Fruit fly (Drosophila melanogaster) whole organism, embryonic: ENCODE data around the gene CG34283.
A peak's percentile ranks its signal among the peaks of the same experiment; 100 is the strongest.

Experiments used
- Antp ChIP-seq: fragments of 200-800 bp; sonication (Bioruptor generic); optimal IDR thresholded peaks from 3 replicates; lab custom pipeline; 2016; ENCODE audit warnings: missing biosample characterization, missing genetic modification characterization
- Awh ChIP-seq: fragments of 200-800 bp; sonication (Bioruptor generic); IDR thresholded peaks from 2 replicates; pipeline ENCODE4, ENCODE4 v1.3.6; 2022; ENCODE audit warnings: missing biosample characterization, missing genetic modification characterization
- B-H1 ChIP-seq: fragments of 200-800 bp; sonication (Bioruptor generic); IDR thresholded peaks from 3 replicates; pipeline ENCODE4 v1.3.6; 2022; ENCODE audit warnings: missing biosample characterization, missing genetic modification characterization
- CG10321 ChIP-seq: fragments of 200-800 bp; sonication (Bioruptor generic); IDR thresholded peaks from 2 replicates; pipeline ENCODE4 v1.3.6; 2022; ENCODE audit warnings: missing biosample characterization, missing genetic modification characterization
- CG12769 ChIP-seq: fragments of 200-800 bp; sonication (Bioruptor generic); optimal IDR thresholded peaks from 2 replicates; lab custom pipeline; 2019; ENCODE audit warnings: missing biosample characterization, mild to moderate bottlenecking, missing genetic modification characterization, moderate library complexity
- CG13123 ChIP-seq: fragments of 200-800 bp; sonication (Bioruptor generic); optimal IDR thresholded peaks from 2 replicates; lab custom pipeline; 2016; ENCODE audit warnings: missing biosample characterization, missing genetic modification characterization
- CG15514 ChIP-seq: fragments of 200-800 bp; sonication (Bioruptor generic); optimal IDR thresholded peaks from 3 replicates; lab custom pipeline; 2017; ENCODE audit warnings: missing biosample characterization, missing genetic modification characterization, mild to moderate bottlenecking, moderate library complexity, missing genetic modification reagents
- CG1603 ChIP-seq: fragments of 200-800 bp; sonication (Bioruptor generic); optimal IDR thresholded peaks from 2 replicates; lab custom pipeline; 2019; ENCODE audit warnings: missing biosample characterization, mild to moderate bottlenecking, missing genetic modification characterization, moderate library complexity
- CG1647 ChIP-seq: fragments of 200-800 bp; sonication (Bioruptor generic); optimal IDR thresholded peaks from 3 replicates; lab custom pipeline; 2016; ENCODE audit warnings: missing biosample characterization, missing genetic modification characterization
- CG17359 ChIP-seq: fragments of 200-800 bp; sonication (Bioruptor generic); optimal IDR thresholded peaks from 3 replicates; lab custom pipeline; 2018; ENCODE audit warnings: missing biosample characterization, mild to moderate bottlenecking, missing genetic modification characterization, moderate library complexity
- CG17361 ChIP-seq: fragments of 200-800 bp; sonication (Bioruptor generic); IDR thresholded peaks from 3 replicates; pipeline ENCODE4 v1.3.6; 2022; ENCODE audit warnings: missing biosample characterization, missing genetic modification characterization
- CG18619 ChIP-seq: fragments of 200-800 bp; sonication (Bioruptor generic); optimal IDR thresholded peaks from 3 replicates; lab custom pipeline; 2017; ENCODE audit warnings: missing biosample characterization, mild to moderate bottlenecking, missing genetic modification characterization
- CG42726 ChIP-seq: fragments of 200-800 bp; sonication (Bioruptor generic); IDR thresholded peaks from 2 replicates; pipeline ENCODE4 v1.3.6; 2022; ENCODE audit warnings: missing biosample characterization, missing genetic modification characterization; ENCODE audit not compliant: partially characterized antibody
- CG4360 ChIP-seq: fragments of 200-800 bp; sonication (Bioruptor generic); IDR thresholded peaks from 2 replicates; pipeline ENCODE4 v1.3.6; 2022; ENCODE audit warnings: missing biosample characterization, missing genetic modification characterization
- CG4424 ChIP-seq: fragments of 200-800 bp; sonication (Bioruptor generic); optimal IDR thresholded peaks from 3 replicates; lab custom pipeline; 2016; ENCODE audit warnings: missing biosample characterization, missing genetic modification characterization
- CG6765 ChIP-seq: fragments of 200-800 bp; sonication (Bioruptor generic); optimal IDR thresholded peaks from 3 replicates; lab custom pipeline; 2017; ENCODE audit warnings: missing biosample characterization, mild to moderate bottlenecking, missing genetic modification characterization
- CG7271 ChIP-seq: fragments of 200-800 bp; sonication (Bioruptor generic); optimal IDR thresholded peaks from 2 replicates; lab custom pipeline; 2018; ENCODE audit warnings: missing biosample characterization, mild to moderate bottlenecking, missing genetic modification characterization, moderate library complexity
- CG7928 ChIP-seq: fragments of 200-800 bp; sonication (Bioruptor generic); optimal IDR thresholded peaks from 2 replicates; lab custom pipeline; 2017; ENCODE audit warnings: missing biosample characterization, mild to moderate bottlenecking, missing genetic modification characterization
- CG8281 ChIP-seq: fragments of 200-800 bp; sonication (Bioruptor generic); optimal IDR thresholded peaks from 2 replicates; lab custom pipeline; 2018; ENCODE audit warnings: missing biosample characterization, mild to moderate bottlenecking, missing genetic modification characterization, moderate library complexity
- CG8359 ChIP-seq: fragments of 200-800 bp; sonication (Bioruptor generic); optimal IDR thresholded peaks from 2 replicates; lab custom pipeline; 2017; ENCODE audit warnings: missing biosample characterization, mild to moderate bottlenecking, missing genetic modification characterization, borderline replicate concordance
- CG8388 ChIP-seq: fragments of 200-800 bp; sonication (Bioruptor generic); optimal IDR thresholded peaks from 2 replicates; lab custom pipeline; 2019; ENCODE audit warnings: missing biosample characterization, mild to moderate bottlenecking, missing genetic modification characterization, moderate library complexity
- CG8765 ChIP-seq: fragments of 200-800 bp; sonication (Bioruptor generic); IDR thresholded peaks from 2 replicates; pipeline ENCODE4 v1.3.6; 2022; ENCODE audit warnings: missing biosample characterization, missing genetic modification characterization
- Gsc ChIP-seq: fragments of 200-800 bp; sonication (Bioruptor generic); IDR thresholded peaks from 2 replicates; pipeline ENCODE4 v1.3.6; 2022; ENCODE audit warnings: missing biosample characterization, missing genetic modification characterization
- MESR4 ChIP-seq: fragments of 200-800 bp; sonication (Bioruptor generic); optimal IDR thresholded peaks from 2 replicates; lab custom pipeline; 2018; ENCODE audit warnings: missing biosample characterization, mild to moderate bottlenecking, missing genetic modification characterization, moderate library complexity
- PHDP ChIP-seq: fragments of 200-800 bp; sonication (Bioruptor generic); optimal IDR thresholded peaks from 3 replicates; lab custom pipeline; 2018; ENCODE audit warnings: missing biosample characterization, mild to moderate bottlenecking, missing genetic modification characterization, moderate library complexity
- az2 ChIP-seq: fragments of 200-800 bp; sonication (Bioruptor generic); optimal IDR thresholded peaks from 3 replicates; lab custom pipeline; 2016; ENCODE audit warnings: missing biosample characterization, missing genetic modification characterization
- disco-r ChIP-seq: fragments of 200-800 bp; sonication (Bioruptor generic); optimal IDR thresholded peaks from 2 replicates; lab custom pipeline; 2016; ENCODE audit warnings: missing biosample characterization, missing genetic modification characterization
- dpn ChIP-seq, 2 experiments: fragments of 200-800 bp; sonication (Bioruptor generic); optimal IDR thresholded peaks; 3 replicates each; lab custom pipeline; 2016; ENCODE audit warnings: missing biosample characterization in 2 of 2, missing genetic modification characterization in 2 of 2
- exex ChIP-seq: fragments of 200-800 bp; sonication (Bioruptor generic); optimal IDR thresholded peaks from 4 replicates; lab custom pipeline; 2018; ENCODE audit warnings: missing biosample characterization, mild to moderate bottlenecking, missing genetic modification characterization, moderate library complexity
- eyg ChIP-seq: fragments of 200-800 bp; sonication (Bioruptor generic); optimal IDR thresholded peaks from 3 replicates; lab custom pipeline; 2016; ENCODE audit warnings: missing biosample characterization, missing genetic modification characterization
- fd102C ChIP-seq: fragments of 200-800 bp; sonication (Bioruptor generic); optimal IDR thresholded peaks from 2 replicates; lab custom pipeline; 2018; ENCODE audit warnings: missing biosample characterization, mild to moderate bottlenecking, missing genetic modification characterization, moderate library complexity
- fd3F ChIP-seq: fragments of 200-800 bp; sonication (Bioruptor generic); optimal IDR thresholded peaks from 2 replicates; lab custom pipeline; 2018; ENCODE audit warnings: missing biosample characterization, mild to moderate bottlenecking, missing genetic modification characterization, moderate library complexity
- hb ChIP-seq: fragments of 200-800 bp; sonication (Bioruptor generic); IDR thresholded peaks from 3 replicates; pipeline ENCODE4 v1.3.6; 2022; ENCODE audit warnings: missing biosample characterization, missing genetic modification characterization; ENCODE audit not compliant: partially characterized antibody
- ken ChIP-seq: fragments of 200-800 bp; sonication (Bioruptor generic); IDR thresholded peaks from 3 replicates; pipeline ENCODE4 v1.3.6; 2022; ENCODE audit warnings: missing biosample characterization, missing genetic modification characterization
- kni ChIP-seq: fragments of 200-800 bp; sonication (Bioruptor generic); optimal IDR thresholded peaks from 3 replicates; lab custom pipeline; 2017; ENCODE audit warnings: mild to moderate bottlenecking, missing biosample characterization, missing genetic modification reagents, missing genetic modification characterization
- lbe ChIP-seq: fragments of 200-800 bp; sonication (Bioruptor generic); optimal IDR thresholded peaks from 2 replicates; lab custom pipeline; 2016; ENCODE audit warnings: missing biosample characterization, mild to moderate bottlenecking, missing genetic modification characterization
- lov ChIP-seq, 2 experiments: fragments of 200-800 bp in 1 of 2; fragments of >200 bp in 1 of 2; sonication (Bioruptor generic) in 1 of 2; IDR thresholded peaks in 1 of 2; optimal IDR thresholded peaks in 1 of 2; 2 replicates in 1 of 2; 3 replicates in 1 of 2; pipeline versions ENCODE4 v1.3.6 to Lab custom; 2017 to 2022; ENCODE audit warnings: missing biosample characterization in 1 of 2, missing genetic modification characterization in 1 of 2
- nom ChIP-seq: fragments of 200-800 bp; sonication (Bioruptor generic); optimal IDR thresholded peaks from 2 replicates; lab custom pipeline; 2017; ENCODE audit warnings: missing biosample characterization, missing genetic modification characterization, mild to moderate bottlenecking, moderate library complexity, missing genetic modification reagents
- pnt ChIP-seq: fragments of 200-800 bp; sonication (Bioruptor generic); optimal IDR thresholded peaks from 3 replicates; lab custom pipeline; 2016; ENCODE audit warnings: missing biosample characterization, missing genetic modification characterization
- pros ChIP-seq: fragments of 200-800 bp; sonication (Bioruptor generic); optimal IDR thresholded peaks from 3 replicates; lab custom pipeline; 2019; ENCODE audit warnings: missing biosample characterization, mild to moderate bottlenecking, missing genetic modification characterization, moderate library complexity
- pum ChIP-seq: fragments of 200-800 bp; sonication (Bioruptor generic); optimal IDR thresholded peaks from 2 replicates; lab custom pipeline; 2016; ENCODE audit warnings: missing biosample characterization, missing genetic modification characterization
- salm ChIP-seq: fragments of 200-800 bp; sonication (Bioruptor generic); optimal IDR thresholded peaks from 2 replicates; lab custom pipeline; 2018; ENCODE audit warnings: missing biosample characterization, mild to moderate bottlenecking, missing genetic modification characterization
- shn ChIP-seq: fragments of 200-800 bp; sonication (Bioruptor generic); optimal IDR thresholded peaks from 3 replicates; lab custom pipeline; 2016; ENCODE audit warnings: missing biosample characterization, missing genetic modification characterization
- slou ChIP-seq: fragments of 200-800 bp; sonication (Bioruptor generic); optimal IDR thresholded peaks from 3 replicates; lab custom pipeline; 2016; ENCODE audit warnings: missing biosample characterization, missing genetic modification characterization
- sr ChIP-seq: fragments of 200-800 bp; sonication (Bioruptor generic); IDR thresholded peaks from 3 replicates; pipeline ENCODE4 v1.3.6; 2022; ENCODE audit warnings: missing biosample characterization, missing genetic modification characterization
- sug ChIP-seq: fragments of 200-800 bp; optimal IDR thresholded peaks from 2 replicates; lab custom pipeline; 2019; ENCODE audit warnings: missing biosample characterization, mild to moderate bottlenecking, missing genetic modification characterization, moderate library complexity
- trh ChIP-seq: fragments of 200-800 bp; sonication (Bioruptor generic); optimal IDR thresholded peaks from 2 replicates; lab custom pipeline; 2016; ENCODE audit warnings: missing biosample characterization, missing genetic modification characterization
- unpg ChIP-seq: fragments of 200-800 bp; sonication (Bioruptor generic); optimal IDR thresholded peaks from 3 replicates; lab custom pipeline; 2018; ENCODE audit warnings: missing biosample characterization, mild to moderate bottlenecking, missing genetic modification characterization, moderate library complexity

The CG34283 gene

dm6 chr3R:18741027-18741843 lies 18.8 kb upstream of the CG34283 start (continued):
- TF ChIP-seq pros (no peak), dpn (GFP tag; optimal IDR thresholded peaks at IDR 0.05; lab: Kevin White, UChicago) (peak; percentile 89 to 96), CG8359 (GFP tag; lab: Kevin White, UChicago) (peak; percentile 86), lbe (GFP tag; lab: Kevin White, UChicago) (peak; percentile 97), exex (tag; lab: Kevin White, UChicago) (peak; percentile 81), CG7928 (GFP tag; lab: Kevin White, UChicago) (peak; percentile 79), MESR4 (GFP tag; lab: Kevin White, UChicago) (peak; percentile 52), CG8388 (GFP tag; lab: Kevin White, UChicago) (peak; percentile 94), pum (GFP tag; lab: Kevin White, UChicago) (peak; percentile 80), CG42726 (GFP tag; lab: Robert Waterston, UW) (no peak), shn (GFP tag; lab: Kevin White, UChicago) (peak; percentile 57), Awh (GFP tag; lab: Robert Waterston, UW) (peak; percentile 95), CG10321 (peak; percentile 81), disco-r (GFP tag; lab: Kevin White, UChicago) (peak; percentile 81), az2 (peak; percentile 94), Gsc (peak; percentile 72), nom (GFP tag; lab: Kevin White, UChicago) (peak; percentile 72), CG17359 (tag; lab: Kevin White, UChicago) (peak; percentile 98), CG7271 (peak; percentile 82), CG18619 (GFP tag; lab: Kevin White, UChicago) (peak; percentile 94), CG8765 (GFP tag; lab: Robert Waterston, UW) (peak; percentile 86), sug (peak; percentile 90), sr (GFP tag; lab: Robert Waterston, UW) (peak; percentile 82), CG13123 (GFP tag; lab: Kevin White, UChicago) (peak; percentile 80), CG8281 (tag; lab: Kevin White, UChicago) (peak; percentile 86), kni (GFP tag; lab: Kevin White, UChicago) (peak; percentile 88), CG15514 (GFP tag; lab: Kevin White, UChicago) (peak; percentile 92), lov (optimal IDR thresholded peaks at IDR 0.05; lab: Kevin White, UChicago) (no peak), lov (GFP tag; IDR thresholded peaks at IDR 0.05; lab: Robert Waterston, UW) (peak; percentile 93), salm (tag; lab: Kevin White, UChicago) (peak; percentile 89), trh (peak; percentile 82), pnt (peak; percentile 84), Antp (GFP tag; lab: Kevin White, UChicago) (peak; percentile 86), unpg (GFP tag; lab: Kevin White, UChicago) (peak; percentile 96), ken (GFP tag; lab: Robert Waterston, UW) (peak; percentile 94), hb (GFP tag; lab: Robert Waterston, UW) (no peak), B-H1 (GFP tag; lab: Robert Waterston, UW) (peak; percentile 97), CG4360 (GFP tag; lab: Robert Waterston, UW) (peak; percentile 78), CG1647 (peak; percentile 93), CG1603 (tag; lab: Kevin White, UChicago) (peak; percentile 92), CG6765 (GFP tag; lab: Kevin White, UChicago) (peak; percentile 91), eyg (peak; percentile 14), PHDP (tag; lab: Kevin White, UChicago) (peak; percentile 97), CG12769 (peak; percentile 97), fd102C (GFP tag; lab: Kevin White, UChicago) (peak; percentile 11), fd3F (GFP tag; lab: Kevin White, UChicago) (peak; percentile 97), slou (GFP tag; lab: Kevin White, UChicago) (peak; percentile 89), CG4424 (GFP tag; lab: Kevin White, UChicago) (peak; percentile 98), CG17361 (GFP tag; lab: Robert Waterston, UW) (peak; percentile 97)
